Worm (Caenorhabditis elegans) whole organism, L4/young adult: ENCODE measurements around the gene ZK666.4.

Source experiments
- W03F9.2 ChIP-seq: fragments of 150-350 bp; optimal IDR thresholded peaks from 2 replicates; lab custom pipeline; 2014; ENCODE audit warnings: missing biosample characterization, missing genetic modification characterization
- him-1 ChIP-seq: sonication (generic microtip); optimal IDR thresholded peaks from 2 replicates; lab custom pipeline; 2016; ENCODE audit warnings: missing genotype, missing genetic modification reagents, missing genetic modification characterization, missing compliant biosample characterization

DNA sequence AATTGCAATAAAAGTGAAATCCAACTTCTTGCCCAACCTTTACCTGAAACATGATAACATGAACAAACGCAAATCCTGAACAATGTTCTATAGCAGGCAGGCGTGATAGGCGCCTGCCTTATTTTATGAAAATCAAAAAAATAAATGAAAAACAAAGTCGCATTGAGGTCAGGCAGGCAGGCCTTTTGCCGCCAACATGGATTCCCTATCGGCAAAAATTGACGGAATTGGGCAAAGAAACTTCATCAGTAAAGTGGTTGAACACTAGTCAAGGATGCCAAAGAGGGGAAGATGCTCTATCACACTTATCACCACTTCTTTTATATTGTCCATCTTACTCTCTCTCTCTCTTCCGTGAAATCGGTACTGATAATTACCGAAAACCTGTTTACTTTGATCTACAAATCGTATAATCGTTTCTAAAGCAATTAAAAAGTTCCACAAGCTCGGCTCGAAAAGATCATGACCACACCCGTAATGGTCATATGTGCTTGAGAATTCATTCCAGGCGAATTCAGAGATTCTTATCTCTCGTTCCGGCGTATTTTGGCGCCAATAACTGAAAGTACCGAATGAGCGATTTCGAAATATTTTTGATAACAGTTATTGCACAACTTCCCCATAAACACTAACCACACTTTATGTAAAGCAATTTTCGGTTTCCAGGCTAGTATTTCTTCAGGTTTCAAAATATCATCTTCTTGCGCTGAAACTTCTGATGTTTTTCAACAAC, 4.9 kb downstream of the ZK666.4 start, which contains the start of the genes clec-60 and ZK666.11:
- no peak for TF ChIP-seq W03F9.2
- TF ChIP-seq him-1 = no peak
